Worm (Caenorhabditis elegans): Measurements from ENCODE around the gene ram-5.

The ram-5 gene

ce11 chrX:14572419-14572818 lies 22.5 kb downstream of the ram-5 start, which contains the start of gene lron-1:
TSS of gene lron-1 (plus strand) at chrX:14572719.
- TF ChIP-seq nhr-19 (GFP tag; conservative IDR thresholded peaks at IDR 0.05): no peak
- no peak for TF ChIP-seq ces-1 (GFP tag; optimal IDR thresholded peaks at IDR 0.05)
- TF ChIP-seq nhr-77 (tag; optimal IDR thresholded peaks at IDR 0.05): no peak
- no peak for TF ChIP-seq blmp-1 (tag; optimal IDR thresholded peaks at IDR 0.05)
- TF ChIP-seq nhr-20 (tag; optimal IDR thresholded peaks at IDR 0.05): no peak
- no peak for TF ChIP-seq mdl-1 (tag; optimal IDR thresholded peaks at IDR 0.05)
- TF ChIP-seq snu-23 (GFP tag; optimal IDR thresholded peaks at IDR 0.05): no peak
- TF ChIP-seq jun-1 (tag; optimal IDR thresholded peaks at IDR 0.05): no peak
- no peak for TF ChIP-seq egl-13 (tag; optimal IDR thresholded peaks at IDR 0.05)
- no peak for TF ChIP-seq aly-2 (tag; optimal IDR thresholded peaks at IDR 0.05)
- TF ChIP-seq fos-1 (tag; optimal IDR thresholded peaks at IDR 0.05): no peak
- TF ChIP-seq tbx-2 (tag; optimal IDR thresholded peaks at IDR 0.05): no peak
- TF ChIP-seq snpc-4 (tag; optimal IDR thresholded peaks at IDR 0.05): no peak
- no peak for TF ChIP-seq nhr-71 (tag; optimal IDR thresholded peaks at IDR 0.05)
- no peak for TF ChIP-seq zip-4 (GFP tag; optimal IDR thresholded peaks at IDR 0.05)
- no peak for TF ChIP-seq lin-35 (GFP tag; optimal IDR thresholded peaks at IDR 0.05)
- TF ChIP-seq elt-3 (tag; optimal IDR thresholded peaks at IDR 0.05): no peak

ce11 chrX:14575920-14576319 lies 26.0 kb downstream of the ram-5 start:
- peak in 1 of 2 experiments; percentile 16 for TF ChIP-seq lsy-2 (tag; optimal IDR thresholded peaks at IDR 0.05)
- peak; percentile 37 for TF ChIP-seq nhr-20 (tag; optimal IDR thresholded peaks at IDR 0.05)
- TF ChIP-seq elt-3 (tag; optimal IDR thresholded peaks at IDR 0.05): peak in 2 of 6 experiments; percentile 68 to 75
- peak; percentile 62 for TF ChIP-seq lin-14 (GFP tag; optimal IDR thresholded peaks at IDR 0.05)
- peak; percentile 97 for TF ChIP-seq blmp-1 (tag; optimal IDR thresholded peaks at IDR 0.05)
- TF ChIP-seq nhr-85 (tag): peak; percentile 94
- no peak for TF ChIP-seq sox-4 (tag; optimal IDR thresholded peaks at IDR 0.05)
- TF ChIP-seq unc-130 (tag; optimal IDR thresholded peaks at IDR 0.05): no peak
- no peak for TF ChIP-seq efl-1 (optimal IDR thresholded peaks at IDR 0.05)
- peak in 1 of 2 experiments; percentile 0 for TF ChIP-seq efl-1 (GFP tag; optimal IDR thresholded peaks at IDR 0.05 in 1 of 2)
- TF ChIP-seq fkh-10 (GFP tag; optimal IDR thresholded peaks at IDR 0.05): no peak
- TF ChIP-seq isw-1 (GFP tag; IDR thresholded peaks at IDR 0.05): no peak
- no peak for TF ChIP-seq grh-1 (GFP tag; IDR thresholded peaks at IDR 0.05)
- TF ChIP-seq mep-1 (tag; optimal IDR thresholded peaks at IDR 0.05): peak; percentile 57
- TF ChIP-seq snu-23 (GFP tag; optimal IDR thresholded peaks at IDR 0.05): peak; percentile 9
- peak; percentile 4 for TF ChIP-seq rnt-1 (tag; optimal IDR thresholded peaks at IDR 0.05)

- TF ChIP-seq skn-1 (tag; optimal IDR thresholded peaks at IDR 0.05): no peak
- TF ChIP-seq blmp-1 (tag; optimal IDR thresholded peaks at IDR 0.05): peak; percentile 61
These were observed 27.7 kb downstream of the ram-5 start, which contains the start of gene let-4 for ce11 chrX:14577579-14578127. TSS of gene let-4 (plus strand) at chrX:14577935.

- TF ChIP-seq ztf-4 (tag; optimal IDR thresholded peaks at IDR 0.05): no peak
- no peak for TF ChIP-seq ama-1 (optimal IDR thresholded peaks at IDR 0.05)
- no peak for TF ChIP-seq swsn-7 (tag; optimal IDR thresholded peaks at IDR 0.05)
- TF ChIP-seq lir-3 (tag; optimal IDR thresholded peaks at IDR 0.05; ENCODE audit: poor library complexity): no peak
- no peak for TF ChIP-seq nhr-237 (tag; optimal IDR thresholded peaks at IDR 0.05)
- TF ChIP-seq lin-35 (GFP tag; optimal IDR thresholded peaks at IDR 0.05): no peak
- no peak for TF ChIP-seq pag-3 (tag; optimal IDR thresholded peaks at IDR 0.05; ENCODE audit: borderline replicate concordance, insufficient read depth)
- no peak for TF ChIP-seq sptf-1 (tag; optimal IDR thresholded peaks at IDR 0.05)
- TF ChIP-seq C34B4.2 (tag; optimal IDR thresholded peaks at IDR 0.05): no peak
- peak; percentile 99 for TF ChIP-seq blmp-1 (tag; optimal IDR thresholded peaks at IDR 0.05)
- TF ChIP-seq mab-9 (GFP tag; IDR thresholded peaks at IDR 0.05): no peak
- TF ChIP-seq elt-3 (tag; optimal IDR thresholded peaks at IDR 0.05): peak in 1 of 6 experiments; percentile 17
- no peak for TF ChIP-seq pax-3 (tag; optimal IDR thresholded peaks at IDR 0.05)
These were observed 30.9 kb downstream of the ram-5 start for ce11 chrX:14580853-14581252.

Measured in whole organism, L1 larva.